Fruit fly (Drosophila melanogaster) whole organism, embryonic: Measurements from ENCODE around the gene Pino.

Source experiments
- CG10147 ChIP-seq: fragments of 200-800 bp; sonication (Bioruptor generic); optimal IDR thresholded peaks from 2 replicates; lab custom pipeline; 2019; ENCODE audit warnings: missing biosample characterization, mild to moderate bottlenecking, missing genetic modification characterization, moderate library complexity
- CG11247 ChIP-seq: fragments of 200-800 bp; sonication (Bioruptor generic); IDR thresholded peaks from 2 replicates; pipeline ENCODE4 v1.3.6; 2022; ENCODE audit warnings: missing biosample characterization, missing genetic modification characterization
- CG11695 ChIP-seq: fragments of 200-800 bp; sonication (Bioruptor generic); IDR thresholded peaks from 3 replicates; pipeline ENCODE4 v1.3.6; 2022; ENCODE audit warnings: missing biosample characterization, missing genetic modification characterization
- CG11696 ChIP-seq: fragments of 200-800 bp; sonication (Bioruptor generic); IDR thresholded peaks from 2 replicates; pipeline ENCODE4 v1.3.6; 2022; ENCODE audit warnings: missing biosample characterization, missing genetic modification characterization
- CG12104 ChIP-seq: fragments of 200-800 bp; sonication (Bioruptor generic); optimal IDR thresholded peaks from 3 replicates; lab custom pipeline; 2016; ENCODE audit warnings: missing biosample characterization, missing genetic modification characterization
- CG12299 ChIP-seq: fragments of 200-800 bp; sonication (Bioruptor generic); optimal IDR thresholded peaks from 2 replicates; lab custom pipeline; 2018; ENCODE audit warnings: missing biosample characterization, mild to moderate bottlenecking, missing genetic modification characterization
- CG14710 ChIP-seq: fragments of 200-800 bp; sonication (Bioruptor generic); optimal IDR thresholded peaks from 3 replicates; lab custom pipeline; 2019; ENCODE audit warnings: missing biosample characterization, mild to moderate bottlenecking, missing genetic modification characterization, moderate library complexity
- CG1792 ChIP-seq: fragments of 200-800 bp; sonication (Bioruptor generic); optimal IDR thresholded peaks from 2 replicates; lab custom pipeline; 2016; ENCODE audit warnings: missing biosample characterization, missing genetic modification characterization
- CG30431 ChIP-seq: fragments of 200-800 bp; sonication (Bioruptor generic); optimal IDR thresholded peaks from 2 replicates; lab custom pipeline; 2017; ENCODE audit warnings: missing biosample characterization, missing genetic modification characterization
- CG34376 ChIP-seq: fragments of 200-800 bp; sonication (Bioruptor generic); optimal IDR thresholded peaks from 2 replicates; lab custom pipeline; 2018; ENCODE audit warnings: missing biosample characterization, mild to moderate bottlenecking, missing genetic modification characterization
- CG4707 ChIP-seq: fragments of 200-800 bp; sonication (Bioruptor generic); optimal IDR thresholded peaks from 2 replicates; lab custom pipeline; 2018; ENCODE audit warnings: missing biosample characterization, mild to moderate bottlenecking, missing genetic modification characterization, moderate library complexity
- CG5180 ChIP-seq: fragments of 200-800 bp; sonication (Bioruptor generic); optimal IDR thresholded peaks from 3 replicates; lab custom pipeline; 2017; ENCODE audit warnings: missing biosample characterization, missing genetic modification characterization, mild to moderate bottlenecking, moderate library complexity, missing genetic modification reagents
- CG7745 ChIP-seq: fragments of 200-800 bp; sonication (Bioruptor generic); optimal IDR thresholded peaks from 2 replicates; lab custom pipeline; 2018; ENCODE audit warnings: missing biosample characterization, mild to moderate bottlenecking, missing genetic modification characterization, moderate library complexity
- Deaf1 ChIP-seq: fragments of 200-800 bp; optimal IDR thresholded peaks from 3 replicates; lab custom pipeline; 2019; ENCODE audit warnings: missing biosample characterization, mild to moderate bottlenecking, missing genetic modification characterization, moderate library complexity
- Dfd ChIP-seq, 2 experiments: fragments of >200 bp; optimal IDR thresholded peaks; 2 replicates each; lab custom pipeline; 2017; ENCODE audit warnings: missing biosample characterization in 2 of 2, missing genetic modification characterization in 2 of 2
- Doc3 ChIP-seq: fragments of 200-800 bp; sonication (Bioruptor generic); IDR thresholded peaks from 3 replicates; pipeline ENCODE4 v1.3.6; 2022; ENCODE audit warnings: missing biosample characterization, missing genetic modification characterization; ENCODE audit not compliant: partially characterized antibody
- E2f1 ChIP-seq: fragments of 200-800 bp; sonication (Bioruptor generic); IDR thresholded peaks from 2 replicates; pipeline ENCODE4 v1.3.6; 2022; ENCODE audit warnings: missing biosample characterization, missing genetic modification characterization
- HLH4C ChIP-seq: fragments of 200-800 bp; sonication (Bioruptor generic); IDR thresholded peaks from 3 replicates; pipeline ENCODE4 v1.3.6; 2022; ENCODE audit warnings: missing biosample characterization, missing genetic modification characterization; ENCODE audit not compliant: partially characterized antibody
- MTF-1 ChIP-seq: fragments of 200-800 bp; sonication (Bioruptor generic); optimal IDR thresholded peaks from 2 replicates; lab custom pipeline; 2018; ENCODE audit warnings: missing biosample characterization, mild to moderate bottlenecking, missing genetic modification characterization, borderline replicate concordance
- Neu2 ChIP-seq: fragments of 200-800 bp; sonication (Bioruptor generic); optimal IDR thresholded peaks from 3 replicates; lab custom pipeline; 2016; ENCODE audit warnings: missing biosample characterization, missing genetic modification characterization, borderline replicate concordance
- PHDP ChIP-seq: fragments of 200-800 bp; sonication (Bioruptor generic); optimal IDR thresholded peaks from 3 replicates; lab custom pipeline; 2018; ENCODE audit warnings: missing biosample characterization, mild to moderate bottlenecking, missing genetic modification characterization, moderate library complexity
- Sin3A ChIP-seq: fragments of >200 bp; optimal IDR thresholded peaks from 2 replicates; lab custom pipeline; 2018
- Sry-β ChIP-seq: fragments of 200-800 bp; sonication (Bioruptor generic); optimal IDR thresholded peaks from 2 replicates; lab custom pipeline; 2018; ENCODE audit warnings: missing biosample characterization, mild to moderate bottlenecking, missing genetic modification characterization, moderate library complexity
- Xrp1 ChIP-seq: fragments of 200-800 bp; sonication (Bioruptor generic); IDR thresholded peaks from 2 replicates; pipeline ENCODE4 v1.3.6; 2022; ENCODE audit warnings: missing biosample characterization, missing genetic modification characterization
- ase ChIP-seq: fragments of 200-800 bp; sonication (Bioruptor generic); IDR thresholded peaks from 3 replicates; pipeline ENCODE4 v1.3.6; 2022; ENCODE audit warnings: missing biosample characterization, missing genetic modification characterization
- bcd ChIP-seq: fragments of 200-800 bp; sonication (Bioruptor generic); optimal IDR thresholded peaks from 2 replicates; lab custom pipeline; 2017; ENCODE audit warnings: missing biosample characterization, mild to moderate bottlenecking, missing genetic modification characterization
- bsh ChIP-seq, 2 experiments: fragments of 200-800 bp; sonication (Bioruptor generic); optimal IDR thresholded peaks; 2 replicates each; lab custom pipeline; 2017 to 2018; ENCODE audit warnings: mild to moderate bottlenecking in 2 of 2, missing biosample characterization in 2 of 2, missing genetic modification characterization in 2 of 2, moderate library complexity in 1 of 2
- cas ChIP-seq: fragments of 200-800 bp; sonication (Bioruptor generic); IDR thresholded peaks from 2 replicates; pipeline ENCODE4 v1.3.6; 2022; ENCODE audit warnings: missing biosample characterization, missing genetic modification characterization
- chif ChIP-seq, 2 experiments: fragments of 200-800 bp; sonication (Bioruptor generic); optimal IDR thresholded peaks; 3 replicates each; lab custom pipeline; 2016; ENCODE audit warnings: missing biosample characterization in 2 of 2, missing genetic modification characterization in 2 of 2
- crc ChIP-seq: fragments of 200-800 bp; sonication (Bioruptor generic); optimal IDR thresholded peaks from 2 replicates; lab custom pipeline; 2016; ENCODE audit warnings: missing biosample characterization, missing genetic modification characterization
- ewg ChIP-seq: fragments of 200-800 bp; sonication (Bioruptor generic); optimal IDR thresholded peaks from 3 replicates; lab custom pipeline; 2017; ENCODE audit warnings: mild to moderate bottlenecking, missing biosample characterization, missing genetic modification reagents, missing genetic modification characterization
- fd96Cb ChIP-seq: fragments of 200-800 bp; sonication (Bioruptor generic); optimal IDR thresholded peaks from 2 replicates; lab custom pipeline; 2018; ENCODE audit warnings: missing biosample characterization, mild to moderate bottlenecking, missing genetic modification characterization, moderate library complexity
- ftz-f1 ChIP-seq: fragments of 200-800 bp; sonication (Bioruptor generic); optimal IDR thresholded peaks from 2 replicates; lab custom pipeline; 2016; ENCODE audit warnings: missing biosample characterization, missing genetic modification characterization
- ham ChIP-seq: fragments of 200-800 bp; sonication (Bioruptor generic); IDR thresholded peaks from 2 replicates; pipeline ENCODE4 v1.3.6; 2022; ENCODE audit warnings: missing biosample characterization, missing genetic modification characterization
- ind ChIP-seq: fragments of 200-800 bp; sonication (Bioruptor generic); optimal IDR thresholded peaks from 3 replicates; lab custom pipeline; 2016; ENCODE audit warnings: missing biosample characterization, missing genetic modification characterization
- knrl ChIP-seq: fragments of 200-800 bp; sonication (Bioruptor generic); IDR thresholded peaks from 3 replicates; pipeline ENCODE4 v1.3.6; 2022; ENCODE audit warnings: missing biosample characterization, missing genetic modification characterization; ENCODE audit not compliant: partially characterized antibody
- maf-S ChIP-seq: fragments of 200-800 bp; sonication (Bioruptor generic); optimal IDR thresholded peaks from 2 replicates; lab custom pipeline; 2016; ENCODE audit warnings: missing biosample characterization, missing genetic modification characterization
- mirr ChIP-seq: fragments of 200-800 bp; sonication (Bioruptor generic); optimal IDR thresholded peaks from 3 replicates; lab custom pipeline; 2018; ENCODE audit warnings: missing biosample characterization, mild to moderate bottlenecking, missing genetic modification characterization
- pb ChIP-seq: fragments of 200-800 bp; sonication (Bioruptor generic); optimal IDR thresholded peaks from 3 replicates; lab custom pipeline; 2016; ENCODE audit warnings: missing biosample characterization, missing genetic modification characterization
- scrt ChIP-seq: fragments of 200-800 bp; sonication (Bioruptor generic); optimal IDR thresholded peaks from 2 replicates; lab custom pipeline; 2018; ENCODE audit warnings: missing biosample characterization, mild to moderate bottlenecking, missing genetic modification characterization, moderate library complexity
- shn ChIP-seq: fragments of 200-800 bp; sonication (Bioruptor generic); optimal IDR thresholded peaks from 3 replicates; lab custom pipeline; 2016; ENCODE audit warnings: missing biosample characterization, missing genetic modification characterization
- tap ChIP-seq: fragments of 200-800 bp; optimal IDR thresholded peaks from 3 replicates; lab custom pipeline; 2019; ENCODE audit warnings: missing biosample characterization, mild to moderate bottlenecking, missing genetic modification characterization, moderate library complexity
- tna ChIP-seq: fragments of 200-800 bp; sonication (Bioruptor generic); IDR thresholded peaks from 2 replicates; pipeline ENCODE4 v1.3.6; 2022; ENCODE audit warnings: missing biosample characterization, missing genetic modification characterization; ENCODE audit not compliant: partially characterized antibody
- trh ChIP-seq: fragments of 200-800 bp; sonication (Bioruptor generic); optimal IDR thresholded peaks from 2 replicates; lab custom pipeline; 2016; ENCODE audit warnings: missing biosample characterization, missing genetic modification characterization
- ttk ChIP-seq: fragments of 200-800 bp; sonication (Bioruptor generic); IDR thresholded peaks from 2 replicates; pipeline ENCODE4 v2.1.2; 2022; ENCODE audit warnings: missing biosample characterization, missing genetic modification characterization
- usp ChIP-seq: fragments of >200 bp; optimal IDR thresholded peaks from 2 replicates; lab custom pipeline; 2017; ENCODE audit warnings: missing biosample characterization, missing genetic modification characterization
- wdn ChIP-seq: fragments of 200-800 bp; sonication (Bioruptor generic); IDR thresholded peaks from 2 replicates; pipeline ENCODE4 v1.3.6; 2022; ENCODE audit warnings: missing biosample characterization, missing genetic modification characterization
- yki ChIP-seq: fragments of >200 bp; optimal IDR thresholded peaks from 3 replicates; lab custom pipeline; 2018
- zen ChIP-seq: fragments of 200-800 bp; sonication (Bioruptor generic); optimal IDR thresholded peaks from 3 replicates; lab custom pipeline; 2018; ENCODE audit warnings: missing biosample characterization, mild to moderate bottlenecking, missing genetic modification characterization, moderate library complexity
- zf30C ChIP-seq: fragments of 200-800 bp; sonication (Bioruptor generic); optimal IDR thresholded peaks from 3 replicates; lab custom pipeline; 2018; ENCODE audit warnings: missing biosample characterization, mild to moderate bottlenecking, missing genetic modification characterization
- zfh1 ChIP-seq: fragments of 200-800 bp; sonication (Bioruptor generic); IDR thresholded peaks from 3 replicates; pipeline ENCODE4 v1.3.6; 2022; ENCODE audit warnings: missing biosample characterization, missing genetic modification characterization

The Pino gene

DNA sequence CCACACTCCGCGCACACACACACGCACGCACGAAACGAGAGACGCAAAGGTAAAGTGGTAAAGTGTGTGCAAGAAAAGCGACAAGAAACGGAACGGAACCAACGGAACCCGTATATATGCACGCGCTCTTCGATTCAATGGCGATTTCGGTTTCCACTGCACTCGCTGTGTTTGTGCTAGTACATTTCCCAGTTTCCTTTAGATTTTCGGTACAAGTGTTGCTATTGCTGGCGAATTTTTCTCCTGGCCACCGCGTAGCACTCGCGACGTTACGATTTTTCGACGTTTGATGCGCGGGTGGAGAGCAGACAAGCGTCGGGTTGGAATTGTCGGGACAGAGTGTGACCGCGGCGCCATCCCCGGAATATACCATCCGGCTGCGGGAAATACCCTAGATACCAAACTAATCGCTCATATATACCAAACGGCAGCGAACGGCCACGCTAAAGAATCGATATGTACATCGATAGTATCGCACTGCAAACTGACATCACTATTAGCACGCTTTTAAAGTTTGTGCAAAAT, 51.2 kb downstream of the Pino start, which contains the start of the genes S and ast (continued):
- TF ChIP-seq knrl (GFP tag; lab: Robert Waterston, UW) (peak; percentile 97), zfh1 (peak; percentile 61; the same call in 2 of the 3 replicates), ind (no peak), ham (no peak), CG10147 (GFP tag; lab: Kevin White, UChicago) (no peak), chif (GFP tag; optimal IDR thresholded peaks at IDR 0.05; lab: Kevin White, UChicago) (peak in 1 of 2 experiments; percentile 10), trh (no peak), usp (no peak), CG7745 (tag; lab: Kevin White, UChicago) (no peak), zen (tag; lab: Kevin White, UChicago) (no peak), CG11695 (GFP tag; lab: Robert Waterston, UW) (no peak), scrt (GFP tag; lab: Kevin White, UChicago) (peak; percentile 34), fd96Cb (no peak), ase (GFP tag; lab: Robert Waterston, UW) (no peak), ewg (GFP tag; lab: Kevin White, UChicago) (peak; percentile 41), CG14710 (tag; lab: Kevin White, UChicago) (peak; percentile 59), CG1792 (GFP tag; lab: Kevin White, UChicago) (no peak), MTF-1 (GFP tag; lab: Kevin White, UChicago) (no peak), CG34376 (GFP tag; lab: Kevin White, UChicago) (peak; percentile 52), Doc3 (GFP tag; lab: Robert Waterston, UW) (peak; percentile 91), CG12104 (GFP tag; lab: Kevin White, UChicago) (no peak), ftz-f1 (GFP tag; lab: Kevin White, UChicago) (peak; percentile 33), HLH4C (GFP tag; lab: Robert Waterston, UW) (peak; percentile 91), CG5180 (GFP tag; lab: Kevin White, UChicago) (no peak), CG4707 (GFP tag; lab: Kevin White, UChicago) (peak; percentile 12), CG11247 (peak; percentile 30; the same call in 1 of the 2 replicates), crc (GFP tag; lab: Kevin White, UChicago) (no peak), cas (GFP tag; lab: Robert Waterston, UW) (0 out of 2 replicates have a peak, but pooled peaks have one; percentile 26), CG11696 (GFP tag; lab: Robert Waterston, UW) (no peak), pb (GFP tag; lab: Kevin White, UChicago) (no peak), Xrp1 (peak; percentile 14; the same call in 1 of the 2 replicates), yki (no peak), Sry-β (GFP tag; lab: Kevin White, UChicago) (no peak), E2f1 (GFP tag; lab: Robert Waterston, UW) (peak; percentile 24; the same call in 1 of the 2 replicates), tna (GFP tag; lab: Robert Waterston, UW) (peak; percentile 95), shn (GFP tag; lab: Kevin White, UChicago) (peak; percentile 6), zf30C (GFP tag; lab: Kevin White, UChicago) (no peak), CG30431 (no peak), ttk (GFP tag; lab: Robert Waterston, UW) (no peak), wdn (GFP tag; lab: Robert Waterston, UW) (no peak), tap (tag; lab: Kevin White, UChicago) (no peak), Dfd (GFP tag; optimal IDR thresholded peaks at IDR 0.05; lab: Kevin White, UChicago) (no peak), PHDP (tag; lab: Kevin White, UChicago) (peak; percentile 39), bcd (GFP tag; lab: Kevin White, UChicago) (no peak), Sin3A (lab: Kevin White, UChicago) (peak; percentile 82), mirr (peak; percentile 11), CG12299 (peak; percentile 55), maf-S (no peak), bsh (GFP tag; optimal IDR thresholded peaks at IDR 0.05; lab: Kevin White, UChicago) (peak in 1 of 2 experiments; percentile 31), Neu2 (GFP tag; lab: Kevin White, UChicago) (no peak), Deaf1 (peak; percentile 80)
